Worm (Caenorhabditis elegans) whole organism, early embryonic: ENCODE measurements around the gene Y46E12A.3.

ENCODE experiments used
- ama-1 ChIP-seq: fragments of 150-350 bp; optimal IDR thresholded peaks from 2 replicates; lab custom pipeline; 2014
- ceh-36 ChIP-seq: sonication (generic microtip); optimal IDR thresholded peaks from 2 replicates; lab custom pipeline; 2016; ENCODE audit warnings: missing genetic modification characterization, inconsistent platforms, missing compliant biosample characterization
- ets-7 ChIP-seq: sonication (generic microtip); optimal IDR thresholded peaks from 2 replicates; lab custom pipeline; 2016; ENCODE audit warnings: missing genotype, missing genetic modification characterization, missing compliant biosample characterization
- flt-1 ChIP-seq: fragments of 200-800 bp; sonication (Bioruptor generic); IDR thresholded peaks from 2 replicates; pipeline ENCODE4 v1.3.6; 2022; ENCODE audit warnings: missing genetic modification characterization, missing compliant biosample characterization
- hnd-1 ChIP-seq: sonication (generic microtip); optimal IDR thresholded peaks from 2 replicates; lab custom pipeline; 2016; ENCODE audit warnings: missing genetic modification characterization, missing compliant biosample characterization

ce11 chrIII:1733412-1733811 lies 21.3 kb downstream of the Y46E12A.3 start:
- TF ChIP-seq ceh-36 (no peak), ama-1 (lab: Kevin White, UChicago) (no peak), flt-1 (GFP tag; lab: Robert Waterston, UW) (no peak), ets-7 (tag; lab: Kevin White, UChicago) (no peak), hnd-1 (tag; lab: Kevin White, UChicago) (no peak)
